Fruit fly (Drosophila melanogaster): ENCODE results near the gene CG3345.

CG3345 gene

DNA sequence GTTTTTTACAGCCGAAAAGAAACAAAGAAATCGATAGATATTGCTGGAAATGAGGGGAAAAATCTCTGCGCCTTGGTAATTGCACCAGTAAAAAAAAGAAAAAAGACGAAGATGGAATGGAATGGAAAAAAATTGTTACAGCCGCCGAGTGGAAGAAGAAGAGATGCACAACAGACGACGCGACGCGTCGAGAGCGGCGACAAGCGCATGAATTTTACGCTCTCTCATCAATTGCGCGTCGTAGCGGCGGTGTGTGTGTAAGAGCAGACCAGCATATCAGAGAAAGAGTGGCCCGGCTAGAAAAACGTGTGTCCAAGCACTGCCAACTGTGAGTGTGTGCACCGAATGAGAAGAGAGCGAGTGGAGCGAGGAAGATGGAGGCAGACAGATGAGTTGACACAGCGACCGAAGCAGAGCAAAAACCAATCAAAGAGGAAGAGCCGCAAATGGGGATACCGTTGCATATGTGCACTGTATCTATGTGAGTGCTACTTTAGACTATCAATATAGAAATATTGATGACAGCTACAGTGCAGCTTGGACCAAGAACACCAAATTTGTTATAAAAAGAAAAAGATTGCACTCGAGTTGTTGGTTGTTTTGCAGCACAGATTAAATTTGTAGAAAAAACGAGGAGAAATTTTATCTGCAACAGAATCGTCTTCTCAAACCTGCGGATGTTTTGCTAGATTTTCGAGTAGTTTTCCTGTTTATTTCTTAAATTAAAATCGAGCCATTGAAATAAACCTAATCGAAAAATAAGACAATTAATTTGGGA lies 19.7 kb upstream of the CG3345 start (continued):
- TF ChIP-seq pros (GFP tag; optimal IDR thresholded peaks at IDR 0.05): peak; percentile 91
- no peak for TF ChIP-seq ATbp (GFP tag; optimal IDR thresholded peaks at IDR 0.05)
- no peak for TF ChIP-seq CG6765 (GFP tag; optimal IDR thresholded peaks at IDR 0.05)
- TF ChIP-seq Dbx (GFP tag; IDR thresholded peaks at IDR 0.05): no peak
- peak; percentile 15 for TF ChIP-seq CG10979 (tag; optimal IDR thresholded peaks at IDR 0.05)
- peak; percentile 87 for TF ChIP-seq CG3163 (GFP tag; optimal IDR thresholded peaks at IDR 0.05)
- TF ChIP-seq seq (GFP tag; IDR thresholded peaks at IDR 0.05): peak; percentile 6
- no peak; the same call in 1 of the 2 replicates for TF ChIP-seq CG14014 (GFP tag; IDR thresholded peaks at IDR 0.05)
- no peak for TF ChIP-seq CG4360 (GFP tag; IDR thresholded peaks at IDR 0.05)
- no peak for TF ChIP-seq Sin3A (optimal IDR thresholded peaks at IDR 0.05)
- TF ChIP-seq Adf1 (GFP tag; IDR thresholded peaks at IDR 0.05): peak; percentile 79
- TF ChIP-seq az2 (GFP tag; optimal IDR thresholded peaks at IDR 0.05): peak; percentile 42
- no peak for TF ChIP-seq Ptx1 (GFP tag; IDR thresholded peaks at IDR 0.05)
- TF ChIP-seq CG10959 (GFP tag; IDR thresholded peaks at IDR 0.05): no peak
- TF ChIP-seq slp2 (GFP tag; optimal IDR thresholded peaks at IDR 0.05): no peak
- TF ChIP-seq caup (GFP tag; optimal IDR thresholded peaks at IDR 0.05; ENCODE audit: severe bottlenecking): no peak
- TF ChIP-seq ash1 (GFP tag; optimal IDR thresholded peaks at IDR 0.05): no peak
- no peak for TF ChIP-seq Neu2 (GFP tag; optimal IDR thresholded peaks at IDR 0.05; ENCODE audit: borderline replicate concordance)
- TF ChIP-seq CG2712 (tag; optimal IDR thresholded peaks at IDR 0.05): peak; percentile 8
- TF ChIP-seq CG8478 (optimal IDR thresholded peaks at IDR 0.05): peak; percentile 20
- TF ChIP-seq CoRest (tag; optimal IDR thresholded peaks at IDR 0.05): no peak
- TF ChIP-seq grau (tag; optimal IDR thresholded peaks at IDR 0.05): peak; percentile 84
- no peak for TF ChIP-seq dm (GFP tag; optimal IDR thresholded peaks at IDR 0.05)
- peak; percentile 31 for TF ChIP-seq CG12155 (GFP tag; optimal IDR thresholded peaks at IDR 0.05)
- peak; percentile 5 for TF ChIP-seq dmrt11E (tag; optimal IDR thresholded peaks at IDR 0.05)
- peak; percentile 18 for TF ChIP-seq trem (tag; optimal IDR thresholded peaks at IDR 0.05)
- TF ChIP-seq odd (GFP tag; optimal IDR thresholded peaks at IDR 0.05): no peak
- TF ChIP-seq CG9817 (tag; optimal IDR thresholded peaks at IDR 0.05): no peak
- peak; percentile 31 for TF ChIP-seq CG18262 (tag; optimal IDR thresholded peaks at IDR 0.05)
- no peak for TF ChIP-seq CG9932 (GFP tag; IDR thresholded peaks at IDR 0.05)
- no peak for TF ChIP-seq run (tag; optimal IDR thresholded peaks at IDR 0.05)
- TF ChIP-seq Bdp1 (GFP tag; optimal IDR thresholded peaks at IDR 0.05): no peak
- no peak for TF ChIP-seq CG11247 (GFP tag; IDR thresholded peaks at IDR 0.05)
- TF ChIP-seq Mes4 (GFP tag; optimal IDR thresholded peaks at IDR 0.05): no peak
- no peak for TF ChIP-seq CG8765 (GFP tag; IDR thresholded peaks at IDR 0.05)
- TF ChIP-seq CG32772 (GFP tag; IDR thresholded peaks at IDR 0.05): no peak
- no peak for TF ChIP-seq maf-S (GFP tag; optimal IDR thresholded peaks at IDR 0.05)
- no peak for TF ChIP-seq H15 (GFP tag; IDR thresholded peaks at IDR 0.05)
- no peak for TF ChIP-seq GATAe (GFP tag; conservative IDR thresholded peaks at IDR 0.05)
- no peak for TF ChIP-seq lbe (GFP tag; optimal IDR thresholded peaks at IDR 0.05)
- TF ChIP-seq Hr78 (GFP tag; optimal IDR thresholded peaks at IDR 0.05): no peak
- no peak for TF ChIP-seq CG3847 (GFP tag; IDR thresholded peaks at IDR 0.05)
- TF ChIP-seq HmgD (GFP tag; optimal IDR thresholded peaks at IDR 0.05): peak; percentile 21
- no peak for TF ChIP-seq CG12744 (GFP tag; optimal IDR thresholded peaks at IDR 0.05)
- peak; percentile 93 for TF ChIP-seq CG8281 (tag; optimal IDR thresholded peaks at IDR 0.05)
- TF ChIP-seq stc (GFP tag; IDR thresholded peaks at IDR 0.05): no peak
- TF ChIP-seq Myb (GFP tag; optimal IDR thresholded peaks at IDR 0.05): no peak
- TF ChIP-seq Rx (GFP tag; IDR thresholded peaks at IDR 0.05): no peak
- no peak for TF ChIP-seq lmd (GFP tag; IDR thresholded peaks at IDR 0.05)
- TF ChIP-seq CG14965 (GFP tag; optimal IDR thresholded peaks at IDR 0.05; ENCODE audit: borderline replicate concordance): no peak
- TF ChIP-seq Dek (tag; optimal IDR thresholded peaks at IDR 0.05): no peak
